Worm (Caenorhabditis elegans) whole organism, L4 larva: ENCODE data around the gene srh-213.

Experiments used
- R02D3.7 ChIP-seq: fragments of 150-350 bp; sonication (generic microtip); optimal IDR thresholded peaks from 3 replicates; lab custom pipeline; 2014; ENCODE audit warnings: missing biosample characterization, missing genetic modification characterization
- T20F7.1 ChIP-seq: fragments of 200-800 bp; sonication (Bioruptor generic); optimal IDR thresholded peaks from 2 replicates; lab custom pipeline; 2018; ENCODE audit warnings: mild to moderate bottlenecking, missing genetic modification characterization, missing compliant biosample characterization
- T26A8.4 ChIP-seq: fragments of 200-800 bp; sonication (Bioruptor generic); IDR thresholded peaks from 2 replicates; pipeline ENCODE4 v1.3.6; 2022; ENCODE audit warnings: missing genetic modification characterization, missing compliant biosample characterization
- Y75B8A.6 ChIP-seq: fragments of 200-800 bp; sonication (Bioruptor generic); IDR thresholded peaks from 2 replicates; pipeline ENCODE4 v1.3.6; 2022; ENCODE audit warnings: missing genetic modification reagents, missing genetic modification characterization, missing compliant biosample characterization
- ZK546.5 ChIP-seq, 2 experiments: sonication (generic microtip); optimal IDR thresholded peaks; 2 replicates each; lab custom pipeline; 2017; ENCODE audit warnings: missing biosample characterization in 2 of 2, missing genetic modification characterization in 2 of 2
- aha-1 ChIP-seq: fragments of 150-350 bp; peaks from one replicate; lab custom pipeline; 2014; ENCODE audit warnings: missing biosample characterization, missing genetic modification characterization
- cey-2 ChIP-seq: sonication (generic microtip); optimal IDR thresholded peaks from 3 replicates; lab custom pipeline; 2017; ENCODE audit warnings: missing genetic modification characterization, mild to moderate bottlenecking, missing compliant biosample characterization, antibody characterized with exemption, borderline replicate concordance; ENCODE audit not compliant: insufficient read depth
- daf-16 ChIP-seq, 3 experiments: sonication (generic microtip); optimal IDR thresholded peaks; 2 replicates each; lab custom pipeline; 2016 to 2017; ENCODE audit warnings: missing genetic modification characterization in 3 of 3, missing genetic modification reagents in 3 of 3, mild to moderate bottlenecking in 2 of 3, missing compliant biosample characterization in 2 of 3, missing biosample characterization in 1 of 3, moderate library complexity in 1 of 3
- dmd-6 ChIP-seq: fragments of 200-800 bp; sonication (Bioruptor generic); IDR thresholded peaks from 2 replicates; pipeline ENCODE4 v1.3.6; 2022; ENCODE audit warnings: missing genetic modification reagents, missing genetic modification characterization, missing compliant biosample characterization
- dpl-1 ChIP-seq: fragments of 150-350 bp; optimal IDR thresholded peaks from 2 replicates; lab custom pipeline; 2014; ENCODE audit warnings: missing biosample characterization, missing genetic modification reagents, missing genetic modification characterization
- duxl-1 ChIP-seq: sonication (generic microtip); optimal IDR thresholded peaks from 2 replicates; lab custom pipeline; 2016; ENCODE audit warnings: mild to moderate bottlenecking, missing genetic modification characterization, moderate library complexity, missing compliant biosample characterization; ENCODE audit not compliant: poor library complexity
- dve-1 ChIP-seq: sonication (generic microtip); optimal IDR thresholded peaks from 2 replicates; lab custom pipeline; 2017; ENCODE audit warnings: antibody characterized with exemption, mild to moderate bottlenecking, missing genetic modification characterization, missing compliant biosample characterization; ENCODE audit not compliant: insufficient read depth
- hif-1 ChIP-seq, 2 experiments: sonication (generic microtip); optimal IDR thresholded peaks; 2 replicates each; lab custom pipeline; 2016 to 2017; ENCODE audit warnings: missing compliant biosample characterization in 2 of 2, missing genetic modification characterization in 2 of 2, missing genetic modification reagents in 2 of 2, missing genotype in 2 of 2, mild to moderate bottlenecking in 1 of 2
- hlh-11 ChIP-seq: fragments of 200-800 bp; sonication (Bioruptor generic); optimal IDR thresholded peaks from 2 replicates; lab custom pipeline; 2018; ENCODE audit warnings: mild to moderate bottlenecking, missing genetic modification characterization, missing compliant biosample characterization
- hlh-30 ChIP-seq: sonication (generic microtip); optimal IDR thresholded peaks from 2 replicates; lab custom pipeline; 2017; ENCODE audit warnings: antibody characterized with exemption, mild to moderate bottlenecking, missing genetic modification characterization, missing compliant biosample characterization; ENCODE audit not compliant: insufficient read depth
- lin-1 ChIP-seq: fragments of 200-800 bp; sonication (Bioruptor generic); IDR thresholded peaks from 2 replicates; pipeline ENCODE4 v1.3.6; 2022; ENCODE audit warnings: missing genetic modification reagents, missing genetic modification characterization, missing compliant biosample characterization
- lin-13 ChIP-seq: fragments of 150-350 bp; optimal IDR thresholded peaks from 2 replicates; lab custom pipeline; 2014; ENCODE audit warnings: missing biosample characterization, missing genetic modification reagents, missing genetic modification characterization
- lin-29 ChIP-seq: fragments of 200-800 bp; sonication (Bioruptor generic); IDR thresholded peaks from 2 replicates; pipeline ENCODE4 v1.3.6; 2022; ENCODE audit warnings: missing genetic modification reagents, missing genetic modification characterization, missing compliant biosample characterization
- lsy-2 ChIP-seq, 2 experiments: fragments of 150-350 bp in 1 of 2; sonication (generic microtip) in 1 of 2; optimal IDR thresholded peaks; 2 replicates each; lab custom pipeline; 2014 to 2017; ENCODE audit warnings: missing biosample characterization in 2 of 2, missing genetic modification characterization in 2 of 2
- madf-5 ChIP-seq, 2 experiments: fragments of 200-800 bp; sonication (Bioruptor generic); IDR thresholded peaks; 2 replicates each; pipeline ENCODE4 v1.3.6; 2022; ENCODE audit warnings: missing compliant biosample characterization in 2 of 2, missing genetic modification characterization in 2 of 2
- mdl-1 ChIP-seq, 2 experiments: fragments of 150-350 bp in 1 of 2; sonication (generic microtip) in 1 of 2; optimal IDR thresholded peaks; 2 replicates each; lab custom pipeline; 2014 to 2017; ENCODE audit warnings: missing biosample characterization in 2 of 2, missing genetic modification characterization in 2 of 2
- mep-1 ChIP-seq: fragments of 150-350 bp; sonication (generic microtip); optimal IDR thresholded peaks from 3 replicates; lab custom pipeline; 2014; ENCODE audit warnings: missing biosample characterization, missing genetic modification characterization
- mxl-3 ChIP-seq: fragments of 200-800 bp; sonication (Bioruptor generic); optimal IDR thresholded peaks from 2 replicates; lab custom pipeline; 2018; ENCODE audit warnings: mild to moderate bottlenecking, missing genetic modification characterization, missing compliant biosample characterization
- nhr-10 ChIP-seq: fragments of 150-350 bp; optimal IDR thresholded peaks from 2 replicates; lab custom pipeline; 2014; ENCODE audit warnings: missing biosample characterization, missing genetic modification characterization
- nhr-102 ChIP-seq: sonication (generic microtip); optimal IDR thresholded peaks from 2 replicates; lab custom pipeline; 2016; ENCODE audit warnings: mild to moderate bottlenecking, missing genetic modification characterization, moderate library complexity, missing compliant biosample characterization
- nhr-28 ChIP-seq: fragments of 150-350 bp; optimal IDR thresholded peaks from 2 replicates; lab custom pipeline; 2014; ENCODE audit warnings: missing biosample characterization, missing genetic modification characterization
- nhr-42 ChIP-seq: fragments of 200-800 bp; sonication (Bioruptor generic); IDR thresholded peaks from 2 replicates; pipeline ENCODE4 v1.3.6; 2022; ENCODE audit warnings: missing genetic modification characterization, missing compliant biosample characterization
- nhr-48 ChIP-seq: sonication (generic microtip); optimal IDR thresholded peaks from 2 replicates; lab custom pipeline; 2016; ENCODE audit warnings: mild to moderate bottlenecking, missing genetic modification characterization, missing compliant biosample characterization
- nhr-6 ChIP-seq: fragments of 150-350 bp; optimal IDR thresholded peaks from 2 replicates; lab custom pipeline; 2014; ENCODE audit warnings: missing biosample characterization, missing genetic modification characterization
- nhr-76 ChIP-seq: fragments of 150-350 bp; optimal IDR thresholded peaks from 2 replicates; lab custom pipeline; 2014; ENCODE audit warnings: missing biosample characterization, missing genetic modification characterization
- nhr-77 ChIP-seq: fragments of 150-350 bp; optimal IDR thresholded peaks from 2 replicates; lab custom pipeline; 2014; ENCODE audit warnings: missing biosample characterization, missing genetic modification characterization
- pha-4 ChIP-seq, 2 experiments: fragments of 150-350 bp in 1 of 2; fragments of 200-800 bp in 1 of 2; sonication (Bioruptor generic) in 1 of 2; IDR thresholded peaks in 1 of 2; optimal IDR thresholded peaks in 1 of 2; 2 replicates each; pipeline versions ENCODE4 v1.3.6 to Lab custom; 2014 to 2022; ENCODE audit warnings: missing genetic modification characterization in 2 of 2, missing genetic modification reagents in 2 of 2, missing biosample characterization in 1 of 2, missing compliant biosample characterization in 1 of 2
- php-3 ChIP-seq: fragments of 200-800 bp; sonication (Bioruptor generic); IDR thresholded peaks from 2 replicates; pipeline ENCODE4 v1.3.6; 2022; ENCODE audit warnings: missing genetic modification reagents, missing genetic modification characterization, missing compliant biosample characterization
- pqm-1 ChIP-seq: sonication (generic microtip); optimal IDR thresholded peaks from 2 replicates; lab custom pipeline; 2017; ENCODE audit warnings: missing biosample characterization, missing genetic modification characterization
- saeg-2 ChIP-seq: fragments of 200-800 bp; sonication (Bioruptor generic); IDR thresholded peaks from 2 replicates; pipeline ENCODE4 v1.3.6; 2022; ENCODE audit warnings: missing genetic modification reagents, missing genetic modification characterization, missing compliant biosample characterization
- tag-97 ChIP-seq: fragments of 200-800 bp; sonication (Bioruptor generic); IDR thresholded peaks from 2 replicates; pipeline ENCODE4 v1.3.6; 2022; ENCODE audit warnings: missing genetic modification characterization, missing compliant biosample characterization
- tra-1 ChIP-seq: fragments of 200-800 bp; sonication (Bioruptor generic); IDR thresholded peaks from 2 replicates; pipeline ENCODE4 v1.3.6; 2022; ENCODE audit warnings: missing genetic modification reagents, missing genetic modification characterization, missing compliant biosample characterization
- vab-7 ChIP-seq: fragments of 200-800 bp; sonication (Bioruptor generic); IDR thresholded peaks from 2 replicates; pipeline ENCODE4 v1.3.6; 2022; ENCODE audit warnings: missing genetic modification reagents, missing genetic modification characterization, missing compliant biosample characterization
- zag-1 ChIP-seq: fragments of 150-350 bp; optimal IDR thresholded peaks from 2 replicates; lab custom pipeline; 2014; ENCODE audit warnings: missing biosample characterization, missing genetic modification characterization
- zip-2 ChIP-seq: fragments of 150-350 bp; optimal IDR thresholded peaks from 2 replicates; lab custom pipeline; 2014; ENCODE audit warnings: missing biosample characterization, missing genetic modification characterization

srh-213 gene

DNA sequence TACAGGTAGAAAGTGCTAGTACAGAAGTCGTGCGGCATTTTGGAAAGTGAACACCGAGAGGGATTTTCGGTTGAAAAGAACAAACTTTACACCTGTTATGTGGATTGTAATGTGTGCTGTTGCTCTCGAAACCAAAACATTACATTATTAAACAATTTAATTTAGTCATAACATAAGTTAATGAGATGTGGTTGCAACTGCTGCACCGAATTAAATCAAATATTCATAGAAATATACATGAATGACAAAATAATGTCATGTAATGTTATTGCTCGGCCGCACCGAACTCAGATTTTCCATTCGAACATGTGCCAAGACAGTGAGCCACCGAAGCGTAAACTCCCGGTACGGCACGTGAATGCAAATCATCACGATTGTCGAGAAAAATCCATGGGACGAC, at the start of gene srh-213:
srh-213 (minus strand) TSS at position 101 of the 400 bp plus-strand sequence.
- TF ChIP-seq dmd-6 (GFP tag; lab: Robert Waterston, UW) = no peak
- TF ChIP-seq aha-1 (tag; lab: Kevin White, UChicago) = peak; percentile 84

- TF ChIP-seq nhr-48 (peak; percentile 93), nhr-10 (tag; lab: Kevin White, UChicago) (no peak), duxl-1 (peak; percentile 46), tag-97 (GFP tag; lab: Robert Waterston, UW) (no peak), nhr-6 (tag; lab: Kevin White, UChicago) (peak; percentile 36), dmd-6 (GFP tag; lab: Robert Waterston, UW) (peak; percentile 99), Y75B8A.6 (GFP tag; lab: Robert Waterston, UW) (no peak), lsy-2 (tag; optimal IDR thresholded peaks at IDR 0.05; lab: Kevin White, UChicago) (peak; percentile 8 to 64), nhr-42 (GFP tag; lab: Robert Waterston, UW) (0 out of 2 replicates have a peak, but pooled peaks have one; percentile 44), nhr-76 (tag; lab: Kevin White, UChicago) (peak; percentile 60), tra-1 (GFP tag; lab: Robert Waterston, UW) (peak; percentile 75), zip-2 (peak; percentile 76), hlh-11 (tag; lab: Kevin White, UChicago) (peak; percentile 93), dve-1 (peak; percentile 97), zag-1 (tag; lab: Kevin White, UChicago) (no peak), pqm-1 (tag; lab: Kevin White, UChicago) (peak; percentile 76), cey-2 (tag; lab: Kevin White, UChicago) (peak; percentile 31), ZK546.5 (tag; optimal IDR thresholded peaks at IDR 0.05; lab: Kevin White, UChicago) (no peak), R02D3.7 (tag; lab: Kevin White, UChicago) (no peak), T20F7.1 (GFP tag; lab: Kevin White, UChicago) (peak; percentile 70), daf-16 (GFP tag; optimal IDR thresholded peaks at IDR 0.05; lab: Kevin White, UChicago) (peak in 1 of 2 experiments; percentile 48), daf-16 (tag; optimal IDR thresholded peaks at IDR 0.05; lab: Kevin White, UChicago) (peak; percentile 89), T26A8.4 (no peak), vab-7 (GFP tag; lab: Robert Waterston, UW) (no peak), hlh-30 (tag; lab: Kevin White, UChicago) (peak; percentile 77), mep-1 (tag; lab: Kevin White, UChicago) (peak; percentile 88), php-3 (GFP tag; lab: Robert Waterston, UW) (peak; percentile 92), lin-13 (GFP tag; lab: Kevin White, UChicago) (peak; percentile 59), pha-4 (GFP tag; IDR thresholded peaks at IDR 0.05; lab: Robert Waterston, UW) (0 out of 2 replicates have a peak, but pooled peaks have one; percentile 32), pha-4 (tag; optimal IDR thresholded peaks at IDR 0.05; lab: Kevin White, UChicago) (peak; percentile 95), saeg-2 (GFP tag; lab: Robert Waterston, UW) (0 out of 2 replicates have a peak, but pooled peaks have one; percentile 13), dpl-1 (peak; percentile 38), nhr-102 (tag; lab: Kevin White, UChicago) (peak; percentile 97), hif-1 (tag; optimal IDR thresholded peaks at IDR 0.05; lab: Kevin White, UChicago) (peak in 1 of 2 experiments; percentile 65), mxl-3 (GFP tag; lab: Kevin White, UChicago) (peak; percentile 57), nhr-77 (tag; lab: Kevin White, UChicago) (peak; percentile 94), madf-5 (GFP tag; IDR thresholded peaks at IDR 0.05; lab: Robert Waterston, UW) (no peak), nhr-28 (tag; lab: Kevin White, UChicago) (peak; percentile 100), lin-1 (GFP tag; lab: Robert Waterston, UW) (peak; percentile 55; the same call in 1 of the 2 replicates), lin-29 (GFP tag; lab: Robert Waterston, UW) (no peak), mdl-1 (tag; optimal IDR thresholded peaks at IDR 0.05; lab: Kevin White, UChicago) (peak; percentile 29 to 87)
Observed at ce11 chrV:3644193-3644693, 49.4 kb upstream of the srh-213 start, which contains the start of gene F59B1.8. Gene F59B1.8, minus strand, starts transcription at chrV:3644243.
